Fruit fly (Drosophila melanogaster) whole organism, adult: ENCODE measurements around the gene Cf2.

Source experiments
- CG12768 ChIP-seq: fragments of 200-800 bp; sonication (Bioruptor generic); optimal IDR thresholded peaks from 2 replicates; lab custom pipeline; 2017; ENCODE audit warnings: missing biosample characterization, missing genetic modification characterization, mild to moderate bottlenecking, moderate library complexity, missing genetic modification reagents
- CG1620 ChIP-seq: fragments of 200-800 bp; sonication (Bioruptor generic); optimal IDR thresholded peaks from 2 replicates; lab custom pipeline; 2016; ENCODE audit warnings: missing biosample characterization, missing genetic modification characterization
- CG33017 ChIP-seq: fragments of 200-800 bp; sonication (Bioruptor generic); optimal IDR thresholded peaks from 2 replicates; lab custom pipeline; 2018; ENCODE audit warnings: missing biosample characterization, mild to moderate bottlenecking, missing genetic modification characterization, moderate library complexity
- CG5204 ChIP-seq: fragments of 200-800 bp; sonication (Bioruptor generic); optimal IDR thresholded peaks from 2 replicates; lab custom pipeline; 2016; ENCODE audit warnings: missing biosample characterization, missing genetic modification characterization
- CG7045 ChIP-seq: fragments of 200-800 bp; sonication (Bioruptor generic); optimal IDR thresholded peaks from 2 replicates; lab custom pipeline; 2017; ENCODE audit warnings: missing biosample characterization, mild to moderate bottlenecking, missing genetic modification characterization
- CG7101 ChIP-seq: fragments of 200-800 bp; sonication (Bioruptor generic); optimal IDR thresholded peaks from 2 replicates; lab custom pipeline; 2018; ENCODE audit warnings: missing biosample characterization, mild to moderate bottlenecking, missing genetic modification characterization, moderate library complexity
- tj ChIP-seq: fragments of 200-800 bp; sonication (Bioruptor generic); optimal IDR thresholded peaks from 3 replicates; lab custom pipeline; 2017; ENCODE audit warnings: missing biosample characterization, mild to moderate bottlenecking, missing genetic modification characterization, moderate library complexity

- no peak for TF ChIP-seq CG1620 (GFP tag; lab: Kevin White, UChicago)
- TF ChIP-seq CG12768 (GFP tag; lab: Kevin White, UChicago) = no peak
- TF ChIP-seq CG7045 = peak; percentile 30
- no peak for TF ChIP-seq tj
- no peak for TF ChIP-seq CG7101
- no peak for TF ChIP-seq CG33017 (tag; lab: Kevin White, UChicago)
- no peak for TF ChIP-seq CG5204 (GFP tag; lab: Kevin White, UChicago)
Observed at dm6 chr2L:4928340-4928739, 45.4 kb upstream of the Cf2 start.
